Fruit fly (Drosophila melanogaster) whole organism, embryonic: Measurements from ENCODE around the gene POLDIP2.

Experiments used
- Antp ChIP-seq: fragments of 200-800 bp; sonication (Bioruptor generic); optimal IDR thresholded peaks from 3 replicates; lab custom pipeline; 2016; ENCODE audit warnings: missing biosample characterization, missing genetic modification characterization
- Atf-2 ChIP-seq: fragments of 200-800 bp; sonication (Bioruptor generic); optimal IDR thresholded peaks from 2 replicates; lab custom pipeline; 2016; ENCODE audit warnings: missing biosample characterization, missing genetic modification characterization
- CG14050 ChIP-seq: fragments of 200-800 bp; sonication (Bioruptor generic); IDR thresholded peaks from 3 replicates; pipeline ENCODE4 v1.3.6; 2022; ENCODE audit warnings: missing biosample characterization, missing genetic modification characterization
- CG15073 ChIP-seq: fragments of 200-800 bp; sonication (Bioruptor generic); optimal IDR thresholded peaks from 2 replicates; lab custom pipeline; 2016; ENCODE audit warnings: missing biosample characterization, missing genetic modification characterization
- CG15514 ChIP-seq: fragments of 200-800 bp; sonication (Bioruptor generic); optimal IDR thresholded peaks from 3 replicates; lab custom pipeline; 2017; ENCODE audit warnings: missing biosample characterization, missing genetic modification characterization, mild to moderate bottlenecking, moderate library complexity, missing genetic modification reagents
- CG17568 ChIP-seq: fragments of 200-800 bp; sonication (Bioruptor generic); optimal IDR thresholded peaks from 2 replicates; lab custom pipeline; 2018; ENCODE audit warnings: missing biosample characterization, mild to moderate bottlenecking, missing genetic modification characterization, moderate library complexity
- CG2889 ChIP-seq: fragments of 200-800 bp; sonication (Bioruptor generic); IDR thresholded peaks from 3 replicates; pipeline ENCODE4 v1.3.6; 2022; ENCODE audit warnings: missing biosample characterization, missing genetic modification characterization
- CG31388 ChIP-seq: fragments of 200-800 bp; sonication (Bioruptor generic); optimal IDR thresholded peaks from 2 replicates; lab custom pipeline; 2016; ENCODE audit warnings: missing biosample characterization, missing genetic modification characterization
- CG3407 ChIP-seq: fragments of 200-800 bp; sonication (Bioruptor generic); optimal IDR thresholded peaks from 2 replicates; lab custom pipeline; 2018; ENCODE audit warnings: missing biosample characterization, mild to moderate bottlenecking, missing genetic modification characterization
- CG4730 ChIP-seq: fragments of 200-800 bp; sonication (Bioruptor generic); IDR thresholded peaks from 2 replicates; pipeline ENCODE4 v1.3.6; 2022; ENCODE audit warnings: missing biosample characterization, missing genetic modification characterization
- CG7271 ChIP-seq: fragments of 200-800 bp; sonication (Bioruptor generic); optimal IDR thresholded peaks from 2 replicates; lab custom pipeline; 2018; ENCODE audit warnings: missing biosample characterization, mild to moderate bottlenecking, missing genetic modification characterization, moderate library complexity
- CG7357 ChIP-seq: fragments of 200-800 bp; sonication (Bioruptor generic); IDR thresholded peaks from 3 replicates; pipeline ENCODE4 v1.3.6; 2022; ENCODE audit warnings: missing biosample characterization, missing genetic modification characterization
- CG7839 ChIP-seq: fragments of 200-800 bp; sonication (Bioruptor generic); optimal IDR thresholded peaks from 3 replicates; lab custom pipeline; 2018; ENCODE audit warnings: missing biosample characterization, mild to moderate bottlenecking, missing genetic modification characterization, moderate library complexity
- CG7963 ChIP-seq: fragments of 200-800 bp; sonication (Bioruptor generic); IDR thresholded peaks from 3 replicates; pipeline ENCODE4 v1.3.6; 2022; ENCODE audit warnings: missing biosample characterization, missing genetic modification characterization; ENCODE audit not compliant: partially characterized antibody
- CG9609 ChIP-seq: fragments of 200-800 bp; sonication (Bioruptor generic); optimal IDR thresholded peaks from 3 replicates; lab custom pipeline; 2016; ENCODE audit warnings: missing biosample characterization, missing genetic modification characterization
- CHES-1-like ChIP-seq: fragments of 200-800 bp; sonication (Bioruptor generic); optimal IDR thresholded peaks from 2 replicates; lab custom pipeline; 2016; ENCODE audit warnings: missing biosample characterization, missing genetic modification characterization
- Chrac-16 ChIP-seq: fragments of 200-800 bp; sonication (Bioruptor generic); optimal IDR thresholded peaks from 3 replicates; lab custom pipeline; 2016; ENCODE audit warnings: missing biosample characterization, missing genetic modification characterization
- Dek ChIP-seq: fragments of 200-800 bp; sonication (Bioruptor generic); optimal IDR thresholded peaks from 3 replicates; lab custom pipeline; 2019; ENCODE audit warnings: missing biosample characterization, mild to moderate bottlenecking, missing genetic modification characterization, moderate library complexity
- Ets65A ChIP-seq: fragments of 200-800 bp; sonication (Bioruptor generic); peaks from one replicate; lab custom pipeline; 2016; ENCODE audit warnings: missing biosample characterization, missing genetic modification characterization
- Gsc ChIP-seq: fragments of 200-800 bp; sonication (Bioruptor generic); IDR thresholded peaks from 2 replicates; pipeline ENCODE4 v1.3.6; 2022; ENCODE audit warnings: missing biosample characterization, missing genetic modification characterization
- HLHmδ ChIP-seq: fragments of 200-800 bp; sonication (Bioruptor generic); optimal IDR thresholded peaks from 2 replicates; lab custom pipeline; 2018; ENCODE audit warnings: missing biosample characterization, mild to moderate bottlenecking, missing genetic modification characterization, moderate library complexity
- Myb ChIP-seq: fragments of 200-800 bp; sonication (Bioruptor generic); optimal IDR thresholded peaks from 2 replicates; lab custom pipeline; 2016; ENCODE audit warnings: missing biosample characterization, missing genetic modification characterization
- NFAT ChIP-seq: fragments of 200-800 bp; sonication (Bioruptor generic); IDR thresholded peaks from 2 replicates; pipeline ENCODE4 v1.3.6; 2022; ENCODE audit warnings: missing biosample characterization, missing genetic modification characterization
- Sox100B ChIP-seq: fragments of 200-800 bp; sonication (Bioruptor generic); optimal IDR thresholded peaks from 3 replicates; lab custom pipeline; 2018; ENCODE audit warnings: missing biosample characterization, mild to moderate bottlenecking, missing genetic modification characterization
- Sox102F ChIP-seq: fragments of 200-800 bp; sonication (Bioruptor generic); optimal IDR thresholded peaks from 2 replicates; lab custom pipeline; 2018; ENCODE audit warnings: missing biosample characterization, mild to moderate bottlenecking, missing genetic modification characterization, moderate library complexity
- Sry-δ ChIP-seq: fragments of 200-800 bp; sonication (Bioruptor generic); optimal IDR thresholded peaks from 2 replicates; lab custom pipeline; 2016; ENCODE audit warnings: missing biosample characterization, missing genetic modification characterization
- Stat92E ChIP-seq, 3 experiments: fragments of >200 bp in 2 of 3; fragments of 200-800 bp in 1 of 3; sonication (Bioruptor generic) in 1 of 3; optimal IDR thresholded peaks; 2 replicates each; lab custom pipeline; 2017 to 2019; ENCODE audit warnings: missing biosample characterization in 3 of 3, missing genetic modification characterization in 3 of 3, mild to moderate bottlenecking in 1 of 3, moderate library complexity in 1 of 3
- bab2 ChIP-seq: fragments of 200-800 bp; sonication (Bioruptor generic); optimal IDR thresholded peaks from 2 replicates; lab custom pipeline; 2016; ENCODE audit warnings: missing biosample characterization, missing genetic modification characterization
- chinmo ChIP-seq: fragments of 200-800 bp; sonication (Bioruptor generic); IDR thresholded peaks from 4 replicates; pipeline ENCODE4 v1.3.6; 2022; ENCODE audit warnings: missing biosample characterization, missing genetic modification characterization; ENCODE audit not compliant: partially characterized antibody
- ci ChIP-seq: fragments of 200-800 bp; sonication (Bioruptor generic); IDR thresholded peaks from 3 replicates; pipeline ENCODE4 v1.3.6; 2022; ENCODE audit warnings: missing biosample characterization, missing genetic modification characterization
- danr ChIP-seq: fragments of 200-800 bp; sonication (Bioruptor generic); IDR thresholded peaks from 2 replicates; pipeline ENCODE4 v1.3.6; 2022; ENCODE audit warnings: missing biosample characterization, missing genetic modification characterization
- gce ChIP-seq: fragments of 200-800 bp; sonication (Bioruptor generic); IDR thresholded peaks from 3 replicates; pipeline ENCODE4 v1.3.6; 2022; ENCODE audit warnings: missing biosample characterization, missing genetic modification characterization
- hb ChIP-seq: fragments of 200-800 bp; sonication (Bioruptor generic); IDR thresholded peaks from 3 replicates; pipeline ENCODE4 v1.3.6; 2022; ENCODE audit warnings: missing biosample characterization, missing genetic modification characterization; ENCODE audit not compliant: partially characterized antibody
- hbn ChIP-seq: fragments of 200-800 bp; sonication (Bioruptor generic); IDR thresholded peaks from 2 replicates; pipeline ENCODE4 v1.3.6; 2022; ENCODE audit warnings: missing biosample characterization, missing genetic modification characterization; ENCODE audit not compliant: partially characterized antibody
- hkb ChIP-seq, 2 experiments: fragments of 200-800 bp in 1 of 2; fragments of >200 bp in 1 of 2; sonication (Bioruptor generic) in 1 of 2; IDR thresholded peaks in 1 of 2; optimal IDR thresholded peaks in 1 of 2; 2 replicates each; pipeline versions ENCODE4 v1.3.6 to Lab custom; 2017 to 2022; ENCODE audit warnings: missing biosample characterization in 1 of 2, missing genetic modification characterization in 1 of 2
- insv ChIP-seq, 2 experiments: fragments of 200-800 bp; sonication (Bioruptor generic); optimal IDR thresholded peaks; 3 replicates each; lab custom pipeline; 2016 to 2018; ENCODE audit warnings: missing biosample characterization in 2 of 2, missing genetic modification characterization in 2 of 2
- klu ChIP-seq: fragments of 200-800 bp; sonication (Bioruptor generic); IDR thresholded peaks from 2 replicates; pipeline ENCODE4 v1.3.6; 2022; ENCODE audit warnings: missing biosample characterization, missing genetic modification characterization
- lilli ChIP-seq: fragments of 200-800 bp; sonication (Bioruptor generic); optimal IDR thresholded peaks from 3 replicates; lab custom pipeline; 2016; ENCODE audit warnings: missing biosample characterization, missing genetic modification characterization
- nerfin-2 ChIP-seq: fragments of 200-800 bp; sonication (Bioruptor generic); IDR thresholded peaks from 2 replicates; pipeline ENCODE4 v1.3.6; 2022; ENCODE audit warnings: missing biosample characterization, missing genetic modification characterization; ENCODE audit not compliant: partially characterized antibody
- nom ChIP-seq: fragments of 200-800 bp; sonication (Bioruptor generic); optimal IDR thresholded peaks from 2 replicates; lab custom pipeline; 2017; ENCODE audit warnings: missing biosample characterization, missing genetic modification characterization, mild to moderate bottlenecking, moderate library complexity, missing genetic modification reagents
- pnt ChIP-seq: fragments of 200-800 bp; sonication (Bioruptor generic); optimal IDR thresholded peaks from 3 replicates; lab custom pipeline; 2016; ENCODE audit warnings: missing biosample characterization, missing genetic modification characterization
- rib ChIP-seq: fragments of 200-800 bp; sonication (Bioruptor generic); IDR thresholded peaks from 2 replicates; pipeline ENCODE4 v1.3.6; 2022; ENCODE audit warnings: missing biosample characterization, missing genetic modification characterization
- salm ChIP-seq: fragments of 200-800 bp; sonication (Bioruptor generic); optimal IDR thresholded peaks from 2 replicates; lab custom pipeline; 2018; ENCODE audit warnings: missing biosample characterization, mild to moderate bottlenecking, missing genetic modification characterization
- sqz ChIP-seq: fragments of 200-800 bp; sonication (Bioruptor generic); optimal IDR thresholded peaks from 3 replicates; lab custom pipeline; 2018; ENCODE audit warnings: missing biosample characterization, mild to moderate bottlenecking, missing genetic modification characterization
- tio ChIP-seq: fragments of 200-800 bp; sonication (Bioruptor generic); optimal IDR thresholded peaks from 2 replicates; lab custom pipeline; 2017; ENCODE audit warnings: missing biosample characterization, missing genetic modification characterization, inconsistent platforms
- tna ChIP-seq: fragments of 200-800 bp; sonication (Bioruptor generic); IDR thresholded peaks from 2 replicates; pipeline ENCODE4 v1.3.6; 2022; ENCODE audit warnings: missing biosample characterization, missing genetic modification characterization; ENCODE audit not compliant: partially characterized antibody
- trem ChIP-seq: fragments of 200-800 bp; optimal IDR thresholded peaks from 3 replicates; lab custom pipeline; 2019; ENCODE audit warnings: missing biosample characterization, mild to moderate bottlenecking, missing genetic modification characterization, moderate library complexity
- yki ChIP-seq: fragments of >200 bp; optimal IDR thresholded peaks from 3 replicates; lab custom pipeline; 2018
- zen ChIP-seq: fragments of 200-800 bp; sonication (Bioruptor generic); optimal IDR thresholded peaks from 3 replicates; lab custom pipeline; 2018; ENCODE audit warnings: missing biosample characterization, mild to moderate bottlenecking, missing genetic modification characterization, moderate library complexity
- zfh2 ChIP-seq: fragments of 200-800 bp; sonication (Bioruptor generic); optimal IDR thresholded peaks from 2 replicates; lab custom pipeline; 2016; ENCODE audit warnings: missing biosample characterization, missing genetic modification characterization

POLDIP2 gene

dm6 chr3R:5474551-5474950 is 7.0 kb downstream of the POLDIP2 start, which contains the start of the genes CG45100, HDAC3 and Hcs (continued):
- TF ChIP-seq trem (peak; percentile 31), CG3407 (GFP tag; lab: Kevin White, UChicago) (no peak), CG7963 (GFP tag; lab: Robert Waterston, UW) (peak; percentile 70), CG15073 (no peak), Antp (GFP tag; lab: Kevin White, UChicago) (peak; percentile 46), sqz (GFP tag; lab: Kevin White, UChicago) (no peak), nom (GFP tag; lab: Kevin White, UChicago) (no peak), Stat92E (GFP tag; optimal IDR thresholded peaks at IDR 0.05; lab: Kevin White, UChicago) (no peak), CG7839 (no peak), tna (peak; percentile 81), hbn (GFP tag; lab: Robert Waterston, UW) (peak; percentile 88), Chrac-16 (GFP tag; lab: Kevin White, UChicago) (peak; percentile 51), Myb (GFP tag; lab: Kevin White, UChicago) (peak; percentile 43), lilli (GFP tag; lab: Kevin White, UChicago) (peak; percentile 74), Sry-δ (GFP tag; lab: Kevin White, UChicago) (peak; percentile 95), gce (GFP tag; lab: Robert Waterston, UW) (no peak), NFAT (GFP tag; lab: Robert Waterston, UW) (peak; percentile 56; the same call in 1 of the 2 replicates), Ets65A (GFP tag; lab: Kevin White, UChicago) (peak; percentile 75), salm (tag; lab: Kevin White, UChicago) (no peak), ci (GFP tag; lab: Robert Waterston, UW) (no peak), CG7271 (tag; lab: Kevin White, UChicago) (no peak), CG4730 (GFP tag; lab: Robert Waterston, UW) (no peak), klu (GFP tag; lab: Robert Waterston, UW) (no peak; the same call in 1 of the 2 replicates), HLHmδ (GFP tag; lab: Kevin White, UChicago) (no peak), danr (no peak), pnt (GFP tag; lab: Kevin White, UChicago) (peak; percentile 31), hkb (optimal IDR thresholded peaks at IDR 0.05; lab: Kevin White, UChicago) (peak; percentile 87), hkb (GFP tag; IDR thresholded peaks at IDR 0.05; lab: Robert Waterston, UW) (no peak), CG9609 (GFP tag; lab: Kevin White, UChicago) (peak; percentile 44), nerfin-2 (peak; percentile 77), CG17568 (GFP tag; lab: Kevin White, UChicago) (no peak), Atf-2 (peak; percentile 13), rib (GFP tag; lab: Robert Waterston, UW) (0 out of 2 replicates have a peak, but pooled peaks have one; percentile 41), CG2889 (GFP tag; lab: Robert Waterston, UW) (no peak), CG7357 (GFP tag; lab: Robert Waterston, UW) (no peak), Dek (tag; lab: Kevin White, UChicago) (no peak), CG14050 (GFP tag; lab: Robert Waterston, UW) (no peak), yki (lab: Kevin White, UChicago) (no peak), CG31388 (GFP tag; lab: Kevin White, UChicago) (no peak), bab2 (GFP tag; lab: Kevin White, UChicago) (peak; percentile 17), Gsc (GFP tag; lab: Robert Waterston, UW) (no peak), tio (no peak), CHES-1-like (GFP tag; lab: Kevin White, UChicago) (peak; percentile 77), Sox100B (no peak), CG15514 (GFP tag; lab: Kevin White, UChicago) (peak; percentile 45), zfh2 (GFP tag; lab: Kevin White, UChicago) (peak; percentile 72), insv (GFP tag; optimal IDR thresholded peaks at IDR 0.05; lab: Kevin White, UChicago) (peak; percentile 67 to 97), chinmo (peak; percentile 52; the same call in 1 of the 4 replicates), hb (peak; percentile 87), Sox102F (GFP tag; lab: Kevin White, UChicago) (no peak), zen (tag; lab: Kevin White, UChicago) (peak; percentile 73)
